Fruit fly (Drosophila melanogaster): ENCODE data around the gene GstZ2.

Gene GstZ2

dm6 chr3R:9492100-9492499 lies 31.6 kb upstream of the GstZ2 start:
- no peak for TF ChIP-seq Snoo (tag; optimal IDR thresholded peaks at IDR 0.05)
- TF ChIP-seq CG4496 (GFP tag; IDR thresholded peaks at IDR 0.05) = no peak
- no peak for TF ChIP-seq CG15710 (tag; optimal IDR thresholded peaks at IDR 0.05)
- TF ChIP-seq CG9948 (tag; optimal IDR thresholded peaks at IDR 0.05) = no peak
- TF ChIP-seq CG14655 (GFP tag; optimal IDR thresholded peaks at IDR 0.05) = no peak
- no peak for TF ChIP-seq CG32121 (GFP tag; IDR thresholded peaks at IDR 0.05)
- no peak for TF ChIP-seq CG17806 (tag; optimal IDR thresholded peaks at IDR 0.05)
- TF ChIP-seq gl (tag; optimal IDR thresholded peaks at IDR 0.05) = no peak

- no peak for TF ChIP-seq CG8159 (tag; optimal IDR thresholded peaks at IDR 0.05)
- TF ChIP-seq Ets98B (GFP tag; IDR thresholded peaks at IDR 0.05) = no peak
- TF ChIP-seq CG14655 (GFP tag; optimal IDR thresholded peaks at IDR 0.05) = no peak
- TF ChIP-seq CG13204 (GFP tag; optimal IDR thresholded peaks at IDR 0.05) = peak; percentile 58
- TF ChIP-seq rn (GFP tag; IDR thresholded peaks at IDR 0.05) = no peak
- no peak for TF ChIP-seq CG32121 (GFP tag; IDR thresholded peaks at IDR 0.05)
- TF ChIP-seq CG17806 (tag; optimal IDR thresholded peaks at IDR 0.05) = no peak
Measured at dm6 chr3R:9491065-9491567, 30.7 kb upstream of the GstZ2 start.

dm6 chr3R:9488493-9488892 lies 28.0 kb upstream of the GstZ2 start:
- no peak for TF ChIP-seq Pif1B (GFP tag; optimal IDR thresholded peaks at IDR 0.05)
- TF ChIP-seq rn (GFP tag; IDR thresholded peaks at IDR 0.05) = no peak

dm6 chr3R:9487961-9488360 lies 27.5 kb upstream of the GstZ2 start:
- TF ChIP-seq D1 (tag; optimal IDR thresholded peaks at IDR 0.05) (no peak), CG8159 (tag; optimal IDR thresholded peaks at IDR 0.05) (peak; percentile 8)

dm6 chr3R:9487561-9487960 lies 27.1 kb upstream of the GstZ2 start:
- no peak for TF ChIP-seq CG4496 (GFP tag; IDR thresholded peaks at IDR 0.05)
- TF ChIP-seq gl (tag; optimal IDR thresholded peaks at IDR 0.05) = no peak
- no peak for TF ChIP-seq EcR (GFP tag; optimal IDR thresholded peaks at IDR 0.05)
- TF ChIP-seq Snoo (tag; optimal IDR thresholded peaks at IDR 0.05) = no peak

- TF ChIP-seq fd96Ca (GFP tag; IDR thresholded peaks at IDR 0.05) = peak; percentile 74
- TF ChIP-seq CG4496 (GFP tag; IDR thresholded peaks at IDR 0.05) = peak; percentile 78
- no peak for TF ChIP-seq CG9948 (tag; optimal IDR thresholded peaks at IDR 0.05)
- peak; percentile 71 for TF ChIP-seq CG14655 (GFP tag; optimal IDR thresholded peaks at IDR 0.05)
- TF ChIP-seq CG13204 (GFP tag; optimal IDR thresholded peaks at IDR 0.05) = no peak
- peak; percentile 31; the same call in 1 of the 2 replicates for TF ChIP-seq CG12605 (GFP tag; IDR thresholded peaks at IDR 0.05)
- peak; percentile 54 for TF ChIP-seq CG8301 (tag; optimal IDR thresholded peaks at IDR 0.05)
- TF ChIP-seq Ets98B (GFP tag; IDR thresholded peaks at IDR 0.05) = peak; percentile 78
- no peak for TF ChIP-seq Snoo (tag; optimal IDR thresholded peaks at IDR 0.05)
- peak; percentile 23 for TF ChIP-seq Pif1B (GFP tag; optimal IDR thresholded peaks at IDR 0.05)
- TF ChIP-seq CG32121 (GFP tag; IDR thresholded peaks at IDR 0.05) = peak; percentile 68; the same call in 1 of the 2 replicates
- peak; percentile 32; the same call in 1 of the 2 replicates for TF ChIP-seq rn (GFP tag; IDR thresholded peaks at IDR 0.05)
Measured at dm6 chr3R:9480396-9480795, 19.9 kb upstream of the GstZ2 start.

- TF ChIP-seq EcR (GFP tag; optimal IDR thresholded peaks at IDR 0.05) (no peak), CG13204 (GFP tag; optimal IDR thresholded peaks at IDR 0.05) (no peak), CG12605 (GFP tag; IDR thresholded peaks at IDR 0.05) (no peak), CG10348 (GFP tag; IDR thresholded peaks at IDR 0.05) (no peak), CG4496 (GFP tag; IDR thresholded peaks at IDR 0.05) (no peak), Pif1B (GFP tag; optimal IDR thresholded peaks at IDR 0.05) (no peak), Snoo (tag; optimal IDR thresholded peaks at IDR 0.05) (no peak), gl (tag; optimal IDR thresholded peaks at IDR 0.05) (no peak), CG9948 (tag; optimal IDR thresholded peaks at IDR 0.05) (no peak), CG8301 (tag; optimal IDR thresholded peaks at IDR 0.05) (no peak), Pif1A (GFP tag; optimal IDR thresholded peaks at IDR 0.05) (no peak), CG34367 (tag; optimal IDR thresholded peaks at IDR 0.05) (no peak), CG14655 (GFP tag; optimal IDR thresholded peaks at IDR 0.05) (no peak), fd96Ca (GFP tag; IDR thresholded peaks at IDR 0.05) (no peak), CG8159 (tag; optimal IDR thresholded peaks at IDR 0.05) (no peak), CG17806 (tag; optimal IDR thresholded peaks at IDR 0.05) (no peak), CG32121 (GFP tag; IDR thresholded peaks at IDR 0.05) (no peak), Ets98B (GFP tag; IDR thresholded peaks at IDR 0.05) (no peak), CG15710 (tag; optimal IDR thresholded peaks at IDR 0.05) (no peak)
Measured at dm6 chr3R:9468109-9468508, 7.7 kb upstream of the GstZ2 start.

Measured in whole organism, pupa.